Fruit fly (Drosophila melanogaster): ENCODE data around the gene CG45067.

The CG45067 gene

DNA sequence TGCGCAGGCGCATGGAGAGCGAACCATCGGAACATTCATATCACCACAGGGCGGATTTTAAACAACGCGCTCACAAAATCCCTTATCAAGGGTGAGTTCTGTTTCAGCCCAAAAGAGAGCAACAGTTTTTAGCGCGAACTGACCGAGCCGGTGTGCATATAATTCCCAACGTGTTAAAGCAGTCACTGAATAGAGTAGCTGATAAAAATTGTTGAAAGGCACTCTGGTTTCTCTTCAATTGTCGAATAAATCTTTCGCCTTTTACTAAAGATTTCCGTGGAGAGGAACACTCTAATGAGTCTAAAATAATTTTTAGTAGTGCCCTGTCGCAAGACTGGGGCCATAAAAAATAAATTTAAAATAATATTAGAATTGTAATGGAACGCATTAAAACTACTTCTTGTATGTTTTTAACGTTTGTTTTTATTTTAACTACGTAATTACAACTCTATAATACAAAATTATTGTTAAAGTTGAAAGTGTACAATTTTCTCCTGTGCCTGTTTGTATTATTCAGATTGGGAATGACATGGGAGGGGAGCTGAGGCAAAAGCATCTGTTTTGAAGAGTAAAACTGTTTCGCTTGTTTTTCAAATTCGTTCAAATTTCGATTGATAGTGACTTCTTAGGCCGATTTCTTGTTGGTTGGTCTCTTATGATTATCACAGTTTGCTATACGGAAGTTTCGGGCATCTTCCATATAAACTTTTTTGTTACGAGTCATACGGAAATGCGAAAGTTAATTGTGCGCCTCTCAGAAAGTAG lies 23.5 kb downstream of the CG45067 start (continued):
- TF ChIP-seq CG11456 (GFP tag; IDR thresholded peaks at IDR 0.05) (0 out of 3 replicates have a peak, but pooled peaks have one; percentile 34), dmrt99B (tag; optimal IDR thresholded peaks at IDR 0.05) (no peak), unc-4 (GFP tag; IDR thresholded peaks at IDR 0.05; ENCODE audit: partially characterized antibody) (0 out of 2 replicates have a peak, but pooled peaks have one; percentile 26), ci (GFP tag; IDR thresholded peaks at IDR 0.05) (peak; percentile 78), CG2678 (tag; optimal IDR thresholded peaks at IDR 0.05) (no peak), CG4424 (GFP tag; optimal IDR thresholded peaks at IDR 0.05) (no peak), tx (GFP tag; optimal IDR thresholded peaks at IDR 0.05) (peak; percentile 21), CG32767 (GFP tag; IDR thresholded peaks at IDR 0.05) (no peak), Awh (GFP tag; IDR thresholded peaks at IDR 0.05) (0 out of 2 replicates have a peak, but pooled peaks have one; percentile 33), ap (GFP tag; IDR thresholded peaks at IDR 0.05) (no peak), pho (GFP tag; optimal IDR thresholded peaks at IDR 0.05) (peak; percentile 16), Meics (GFP tag; optimal IDR thresholded peaks at IDR 0.05) (no peak), dmrt11E (tag; optimal IDR thresholded peaks at IDR 0.05) (peak; percentile 32), ac (GFP tag; optimal IDR thresholded peaks at IDR 0.05) (no peak), Asciz (GFP tag; optimal IDR thresholded peaks at IDR 0.05) (peak; percentile 40), CG14441 (GFP tag; IDR thresholded peaks at IDR 0.05) (no peak), HLH54F (GFP tag; optimal IDR thresholded peaks at IDR 0.05) (peak; percentile 36), trem (tag; optimal IDR thresholded peaks at IDR 0.05) (peak; percentile 1), CG16863 (GFP tag; optimal IDR thresholded peaks at IDR 0.05) (peak; percentile 40), cato (GFP tag; optimal IDR thresholded peaks at IDR 0.05; ENCODE audit: borderline replicate concordance) (no peak), CG12299 (tag; optimal IDR thresholded peaks at IDR 0.05) (no peak), fd3F (GFP tag; optimal IDR thresholded peaks at IDR 0.05) (no peak), gsb (GFP tag; IDR thresholded peaks at IDR 0.05) (no peak), CG1602 (GFP tag; optimal IDR thresholded peaks at IDR 0.05) (peak; percentile 9), inv (GFP tag; IDR thresholded peaks at IDR 0.05; ENCODE audit: partially characterized antibody) (no peak), CG2199 (GFP tag; IDR thresholded peaks at IDR 0.05) (peak; percentile 69; the same call in 1 of the 3 replicates), CG10267 (tag; optimal IDR thresholded peaks at IDR 0.05) (no peak), CG1024 (GFP tag; IDR thresholded peaks at IDR 0.05) (peak; percentile 67), trh (GFP tag; optimal IDR thresholded peaks at IDR 0.05) (no peak), otp (GFP tag; IDR thresholded peaks at IDR 0.05) (peak; percentile 50; the same call in 1 of the 3 replicates), CG14014 (GFP tag; IDR thresholded peaks at IDR 0.05) (no peak), D (optimal IDR thresholded peaks at IDR 0.05) (no peak), D (GFP tag; optimal IDR thresholded peaks at IDR 0.05) (no peak), CG6254 (GFP tag; optimal IDR thresholded peaks at IDR 0.05) (peak; percentile 19), CG4730 (GFP tag; IDR thresholded peaks at IDR 0.05) (peak; percentile 14; the same call in 1 of the 2 replicates), z (GFP tag; IDR thresholded peaks at IDR 0.05) (0 out of 3 replicates have a peak, but pooled peaks have one; percentile 44), CG18476 (GFP tag; optimal IDR thresholded peaks at IDR 0.05) (peak; percentile 5), Hr39 (optimal IDR thresholded peaks at IDR 0.05) (no peak), chinmo (GFP tag; IDR thresholded peaks at IDR 0.05; ENCODE audit: partially characterized antibody) (0 out of 4 replicates have a peak, but pooled peaks have one; percentile 69), gsb-n (tag; optimal IDR thresholded peaks at IDR 0.05) (peak; percentile 62), Adf1 (GFP tag; IDR thresholded peaks at IDR 0.05) (peak; percentile 26; the same call in 1 of the 2 replicates), lilli (GFP tag; optimal IDR thresholded peaks at IDR 0.05) (peak; percentile 76), Bgb (GFP tag; IDR thresholded peaks at IDR 0.05; ENCODE audit: partially characterized antibody) (peak; percentile 63; the same call in 1 of the 2 replicates), sens (GFP tag) (peak; percentile 89), CG6654 (GFP tag; optimal IDR thresholded peaks at IDR 0.05) (no peak), Eip74EF (GFP tag; optimal IDR thresholded peaks at IDR 0.05) (peak in 1 of 2 experiments; percentile 20), CG15696 (tag; optimal IDR thresholded peaks at IDR 0.05) (peak; percentile 57), CG1603 (tag; optimal IDR thresholded peaks at IDR 0.05) (peak; percentile 42), Hmr (GFP tag; optimal IDR thresholded peaks at IDR 0.05) (peak; percentile 43)

Data from whole organism, embryonic.